Fruit fly (Drosophila melanogaster): ENCODE data around the gene CG31546.

CG31546 gene

DNA sequence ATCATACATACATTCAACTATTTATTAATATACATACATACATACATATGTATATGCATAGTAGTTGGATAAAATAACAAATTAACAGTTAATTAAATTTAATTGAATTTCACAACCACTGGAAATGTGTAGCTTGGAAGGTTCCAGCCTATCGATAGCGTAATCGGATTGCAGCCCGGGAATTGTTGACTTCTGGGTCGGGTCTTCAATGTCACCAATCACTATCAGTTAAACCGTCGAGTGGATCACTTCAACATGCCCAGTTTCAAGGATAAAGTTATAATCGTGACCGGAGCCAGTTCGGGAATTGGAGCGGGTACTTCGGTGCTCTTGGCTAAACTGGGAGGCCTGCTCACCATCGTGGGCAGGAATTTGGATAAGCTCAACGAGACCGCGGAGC is 2.0 kb downstream of the CG31546 start, which contains the start of gene CG12171:
TSS of gene CG12171 (plus strand) at position 191 of the 400 bp plus-strand sequence.
- no peak for TF ChIP-seq Jra (GFP tag; optimal IDR thresholded peaks at IDR 0.05)
- TF ChIP-seq Hr83 (GFP tag; optimal IDR thresholded peaks at IDR 0.05; ENCODE audit: poor library complexity, severe bottlenecking): peak; percentile 46
- TF ChIP-seq N (GFP tag; optimal IDR thresholded peaks at IDR 0.05): no peak
- no peak for TF ChIP-seq Sp1 (GFP tag; optimal IDR thresholded peaks at IDR 0.05)
- no peak for TF ChIP-seq Mio (GFP tag; optimal IDR thresholded peaks at IDR 0.05)

DNA sequence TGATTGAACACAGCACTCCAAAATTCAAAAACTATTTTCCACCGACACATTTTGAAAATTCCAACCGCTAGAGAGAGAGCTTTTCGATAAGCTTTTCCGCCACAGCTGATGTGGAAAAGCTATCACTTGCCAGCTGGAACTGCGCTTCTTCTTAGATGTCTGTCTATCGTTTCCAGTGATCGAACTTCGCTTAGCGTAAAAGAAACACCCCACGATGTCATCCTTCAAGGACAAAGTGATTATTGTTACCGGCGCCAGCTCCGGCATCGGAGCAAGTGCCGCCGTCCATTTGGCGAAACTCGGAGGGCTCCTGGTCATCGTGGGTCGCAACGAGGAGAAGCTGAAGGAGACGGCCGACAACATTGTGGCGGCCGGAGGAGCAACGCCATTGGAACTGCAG is 3.2 kb downstream of the CG31546 start, which contains the start of gene CG31549:
TSS of gene CG31549 (plus strand) at position 11 of the 400 bp plus-strand sequence.
- no peak for TF ChIP-seq dl (GFP tag; optimal IDR thresholded peaks at IDR 0.05; ENCODE audit: insufficient read depth in 1 of 2, partially characterized antibody in 2 of 2)
- TF ChIP-seq rgr (GFP tag; optimal IDR thresholded peaks at IDR 0.05): no peak
- TF ChIP-seq sv (GFP tag; optimal IDR thresholded peaks at IDR 0.05): no peak
- no peak for TF ChIP-seq Hr78 (GFP tag; optimal IDR thresholded peaks at IDR 0.05)
- no peak for TF ChIP-seq CrebA (GFP tag; optimal IDR thresholded peaks at IDR 0.05; ENCODE audit: borderline replicate concordance)
- TF ChIP-seq Vsx2 (GFP tag; optimal IDR thresholded peaks at IDR 0.05; ENCODE audit: partially characterized antibody): no peak
- no peak for TF ChIP-seq Dfd (GFP tag; optimal IDR thresholded peaks at IDR 0.05)
- no peak for TF ChIP-seq Jra (GFP tag; optimal IDR thresholded peaks at IDR 0.05)
- TF ChIP-seq N (GFP tag; optimal IDR thresholded peaks at IDR 0.05): no peak
- TF ChIP-seq pan (optimal IDR thresholded peaks at IDR 0.05): no peak
- TF ChIP-seq dsf (GFP tag; optimal IDR thresholded peaks at IDR 0.05; ENCODE audit: borderline replicate concordance): no peak

DNA sequence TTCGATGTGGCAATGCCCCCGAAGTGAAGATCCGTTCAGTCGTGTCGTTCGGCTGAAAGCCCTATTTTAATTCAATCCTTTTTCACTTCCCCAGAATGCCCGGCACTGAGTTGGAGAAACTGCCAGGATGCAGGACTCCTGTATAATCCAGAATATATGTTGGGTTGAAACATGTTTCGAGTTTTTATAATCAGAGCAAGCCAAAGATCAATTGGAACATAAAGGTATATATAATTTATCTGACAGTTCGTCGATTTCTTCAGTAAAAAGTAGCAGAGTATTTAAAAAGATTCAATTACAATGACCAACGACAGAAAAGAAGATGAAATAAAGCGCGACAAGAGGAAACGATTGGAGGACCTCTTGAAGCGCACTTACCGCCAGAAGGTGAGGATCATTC is 7.9 kb downstream of the CG31546 start, which contains the start of gene CG31551:
TSS of gene CG31551 (plus strand) at position 301 of the 400 bp plus-strand sequence.
- no peak for TF ChIP-seq Dif (GFP tag; optimal IDR thresholded peaks at IDR 0.05; ENCODE audit: partially characterized antibody)
- TF ChIP-seq sv (GFP tag; optimal IDR thresholded peaks at IDR 0.05): no peak

DNA sequence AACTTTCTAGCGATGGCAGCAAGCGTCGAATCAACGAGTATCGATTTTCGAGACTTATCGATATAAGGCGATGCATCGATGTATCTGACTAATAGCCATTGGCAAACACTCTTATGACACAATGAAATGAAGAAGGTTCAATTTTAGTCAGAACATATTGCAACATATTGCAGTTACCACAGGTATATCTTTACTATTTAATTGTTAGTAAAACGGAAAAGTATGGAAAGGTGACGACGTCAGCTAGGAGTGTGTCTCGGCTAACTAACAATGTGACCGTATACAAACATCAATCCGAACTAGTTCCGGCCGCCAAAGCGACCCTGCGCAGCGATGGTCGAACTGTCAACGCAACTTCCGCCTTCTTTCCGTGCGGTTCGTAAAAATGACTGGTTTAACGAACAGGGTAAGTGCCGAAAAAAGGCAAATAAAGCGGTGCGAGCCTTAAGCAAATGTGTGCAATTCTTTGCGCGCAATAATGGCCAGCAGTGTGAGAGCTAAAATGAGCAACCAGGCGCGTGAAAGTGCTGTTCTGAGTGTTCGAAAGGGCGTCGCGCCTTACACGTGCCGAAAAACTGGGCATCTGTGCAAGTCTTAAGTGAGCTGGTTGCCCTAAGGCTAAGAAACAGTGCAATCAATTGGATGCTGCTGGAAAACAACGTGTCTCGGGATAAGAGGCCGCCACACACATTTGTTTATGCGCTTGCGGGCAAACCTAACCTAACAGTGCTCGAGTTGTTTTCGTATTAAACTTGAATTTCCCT is 11.1 kb downstream of the CG31546 start, which contains the start of the genes Dph4, Spec2 and RpL13A:
TSS of gene Dph4 (minus strand) at position 11 of the 764 bp plus-strand sequence.
TSS of gene Spec2 (minus strand) at position 11 of the 764 bp plus-strand sequence.
TSS of gene RpL13A (plus strand) at position 360 of the 764 bp plus-strand sequence.
- no peak for TF ChIP-seq lola (GFP tag; optimal IDR thresholded peaks at IDR 0.05)
- TF ChIP-seq Sp1 (GFP tag; optimal IDR thresholded peaks at IDR 0.05): peak; percentile 93
- TF ChIP-seq Myc (optimal IDR thresholded peaks at IDR 0.05): peak; percentile 16
- TF ChIP-seq Jra (GFP tag; optimal IDR thresholded peaks at IDR 0.05): peak; percentile 69
- no peak for TF ChIP-seq dl (GFP tag; optimal IDR thresholded peaks at IDR 0.05; ENCODE audit: insufficient read depth in 1 of 2, partially characterized antibody in 2 of 2)
- no peak for TF ChIP-seq Abd-B (GFP tag; optimal IDR thresholded peaks at IDR 0.05)
- no peak for TF ChIP-seq Dif (GFP tag; optimal IDR thresholded peaks at IDR 0.05; ENCODE audit: partially characterized antibody)
- TF ChIP-seq jim (GFP tag; optimal IDR thresholded peaks at IDR 0.05): no peak
- peak; percentile 88 for TF ChIP-seq br (GFP tag; optimal IDR thresholded peaks at IDR 0.05)
- TF ChIP-seq rgr (GFP tag; optimal IDR thresholded peaks at IDR 0.05): peak; percentile 96
- TF ChIP-seq Mio (GFP tag; optimal IDR thresholded peaks at IDR 0.05): peak; percentile 69
- no peak for TF ChIP-seq Dfd (GFP tag; optimal IDR thresholded peaks at IDR 0.05)
- no peak for TF ChIP-seq tai (GFP tag; optimal IDR thresholded peaks at IDR 0.05)
- TF ChIP-seq dsf (GFP tag; optimal IDR thresholded peaks at IDR 0.05; ENCODE audit: borderline replicate concordance): peak; percentile 76
- TF ChIP-seq psq (GFP tag; optimal IDR thresholded peaks at IDR 0.05): peak; percentile 69
- peak; percentile 42 to 80 for TF ChIP-seq foxo (GFP tag; optimal IDR thresholded peaks at IDR 0.05)
- TF ChIP-seq HLH106 (tag; optimal IDR thresholded peaks at IDR 0.05): peak; percentile 84
- no peak for TF ChIP-seq brk (GFP tag; optimal IDR thresholded peaks at IDR 0.05)
- peak; percentile 61 for TF ChIP-seq ey (GFP tag; optimal IDR thresholded peaks at IDR 0.05)
- peak; percentile 94 for TF ChIP-seq dmrt93B (GFP tag; optimal IDR thresholded peaks at IDR 0.05)
- TF ChIP-seq CrebA (GFP tag; optimal IDR thresholded peaks at IDR 0.05; ENCODE audit: borderline replicate concordance): no peak
- TF ChIP-seq CG9705 (GFP tag; optimal IDR thresholded peaks at IDR 0.05): peak; percentile 96
- TF ChIP-seq OdsH (GFP tag; optimal IDR thresholded peaks at IDR 0.05): peak; percentile 84
- TF ChIP-seq pan (optimal IDR thresholded peaks at IDR 0.05): no peak
- peak; percentile 90 for TF ChIP-seq h (GFP tag; optimal IDR thresholded peaks at IDR 0.05)
- TF ChIP-seq sage (GFP tag; optimal IDR thresholded peaks at IDR 0.05): no peak
- peak; percentile 96 for TF ChIP-seq Hr83 (GFP tag; optimal IDR thresholded peaks at IDR 0.05; ENCODE audit: poor library complexity, severe bottlenecking)
- peak; percentile 69 for TF ChIP-seq CG32264 (GFP tag; optimal IDR thresholded peaks at IDR 0.05)
- TF ChIP-seq GATAd (GFP tag; optimal IDR thresholded peaks at IDR 0.05): no peak
- TF ChIP-seq fru (GFP tag; optimal IDR thresholded peaks at IDR 0.05): peak; percentile 87
- TF ChIP-seq Vsx2 (GFP tag; optimal IDR thresholded peaks at IDR 0.05; ENCODE audit: partially characterized antibody): no peak
- no peak for TF ChIP-seq Rel (GFP tag; optimal IDR thresholded peaks at IDR 0.05)
- TF ChIP-seq Rel (tag; optimal IDR thresholded peaks at IDR 0.05): peak; percentile 53
- TF ChIP-seq sv (GFP tag; optimal IDR thresholded peaks at IDR 0.05): peak; percentile 84
